Worm (Caenorhabditis elegans) whole organism, L4 larva: ENCODE measurements around the gene fbxb-62.

Experiments
- D1046.2 ChIP-seq: fragments of 200-800 bp; sonication (Bioruptor generic); IDR thresholded peaks from 2 replicates; pipeline ENCODE4 v1.3.6; 2022; ENCODE audit warnings: missing genetic modification characterization, missing compliant biosample characterization
- F10B5.3 ChIP-seq: sonication (generic microtip); optimal IDR thresholded peaks from 2 replicates; lab custom pipeline; 2016; ENCODE audit warnings: mild to moderate bottlenecking, missing genetic modification characterization, missing compliant biosample characterization
- F49E8.2 ChIP-seq: sonication (generic microtip); optimal IDR thresholded peaks from 2 replicates; lab custom pipeline; 2016; ENCODE audit warnings: missing compliant biosample characterization, mild to moderate bottlenecking, missing genetic modification characterization, borderline replicate concordance
- R02D3.7 ChIP-seq: fragments of 150-350 bp; sonication (generic microtip); optimal IDR thresholded peaks from 3 replicates; lab custom pipeline; 2014; ENCODE audit warnings: missing biosample characterization, missing genetic modification characterization
- Y75B8A.6 ChIP-seq: fragments of 200-800 bp; sonication (Bioruptor generic); IDR thresholded peaks from 2 replicates; pipeline ENCODE4 v1.3.6; 2022; ENCODE audit warnings: missing genetic modification reagents, missing genetic modification characterization, missing compliant biosample characterization
- ZK337.2 ChIP-seq: fragments of 200-800 bp; sonication (Bioruptor generic); IDR thresholded peaks from 2 replicates; pipeline ENCODE4 v1.3.6; 2022; ENCODE audit warnings: missing genetic modification reagents, missing genetic modification characterization, missing compliant biosample characterization
- aha-1 ChIP-seq: fragments of 150-350 bp; peaks from one replicate; lab custom pipeline; 2014; ENCODE audit warnings: missing biosample characterization, missing genetic modification characterization
- attf-4 ChIP-seq: sonication (generic microtip); optimal IDR thresholded peaks from 3 replicates; lab custom pipeline; 2017; ENCODE audit warnings: missing biosample characterization, missing genetic modification characterization
- ceh-28 ChIP-seq: fragments of 150-350 bp; optimal IDR thresholded peaks from 2 replicates; lab custom pipeline; 2014; ENCODE audit warnings: missing biosample characterization, missing genetic modification reagents, missing genetic modification characterization
- ceh-62 ChIP-seq: sonication (generic microtip); optimal IDR thresholded peaks from 2 replicates; lab custom pipeline; 2017; ENCODE audit warnings: missing biosample characterization, missing genetic modification characterization
- ces-1 ChIP-seq: fragments of 150-350 bp; sonication (generic microtip); optimal IDR thresholded peaks from 4 replicates; lab custom pipeline; 2014; ENCODE audit warnings: missing biosample characterization, missing genetic modification reagents, missing genetic modification characterization
- daf-12 ChIP-seq: fragments of 150-350 bp; optimal IDR thresholded peaks from 2 replicates; lab custom pipeline; 2014; ENCODE audit warnings: missing biosample characterization, missing genetic modification reagents, missing genetic modification characterization
- daf-19 ChIP-seq: fragments of 200-800 bp; sonication (Bioruptor generic); conservative IDR thresholded peaks from 2 replicates; pipeline ENCODE4 v1.3.6; 2022; ENCODE audit warnings: missing genetic modification characterization, missing compliant biosample characterization
- daf-8 ChIP-seq: fragments of 200-800 bp; sonication (Bioruptor generic); IDR thresholded peaks from 2 replicates; pipeline ENCODE4 v1.3.6; 2022; ENCODE audit warnings: missing genetic modification characterization, missing compliant biosample characterization
- egl-43 ChIP-seq: fragments of 200-800 bp; sonication (Bioruptor generic); IDR thresholded peaks from 2 replicates; pipeline ENCODE4 v1.3.6; 2022; ENCODE audit warnings: missing genetic modification reagents, missing genetic modification characterization, missing compliant biosample characterization
- gei-8 ChIP-seq: fragments of 200-800 bp; sonication (Bioruptor generic); optimal IDR thresholded peaks from 2 replicates; lab custom pipeline; 2018; ENCODE audit warnings: mild to moderate bottlenecking, missing genetic modification characterization, missing compliant biosample characterization
- hlh-11 ChIP-seq: fragments of 200-800 bp; sonication (Bioruptor generic); optimal IDR thresholded peaks from 2 replicates; lab custom pipeline; 2018; ENCODE audit warnings: mild to moderate bottlenecking, missing genetic modification characterization, missing compliant biosample characterization
- lir-3 ChIP-seq: sonication (generic microtip); optimal IDR thresholded peaks from 2 replicates; lab custom pipeline; 2016; ENCODE audit warnings: mild to moderate bottlenecking, missing genetic modification characterization, missing compliant biosample characterization
- mdl-1 ChIP-seq, 2 experiments: fragments of 150-350 bp in 1 of 2; sonication (generic microtip) in 1 of 2; optimal IDR thresholded peaks; 2 replicates each; lab custom pipeline; 2014 to 2017; ENCODE audit warnings: missing biosample characterization in 2 of 2, missing genetic modification characterization in 2 of 2
- mdt-29 ChIP-seq: fragments of 200-800 bp; sonication (Bioruptor generic); IDR thresholded peaks from 2 replicates; pipeline ENCODE4 v1.3.6; 2022; ENCODE audit warnings: missing genetic modification reagents, missing genetic modification characterization, missing compliant biosample characterization
- mep-1 ChIP-seq: fragments of 150-350 bp; sonication (generic microtip); optimal IDR thresholded peaks from 3 replicates; lab custom pipeline; 2014; ENCODE audit warnings: missing biosample characterization, missing genetic modification characterization
- mes-2 ChIP-seq: sonication (generic microtip); optimal IDR thresholded peaks from 2 replicates; lab custom pipeline; 2016; ENCODE audit warnings: missing genotype, mild to moderate bottlenecking, missing genetic modification characterization, missing compliant biosample characterization; ENCODE audit not compliant: poor library complexity, severe bottlenecking
- nhr-10 ChIP-seq: fragments of 150-350 bp; optimal IDR thresholded peaks from 2 replicates; lab custom pipeline; 2014; ENCODE audit warnings: missing biosample characterization, missing genetic modification characterization
- nhr-25 ChIP-seq: sonication (generic microtip); optimal IDR thresholded peaks from 2 replicates; lab custom pipeline; 2017; ENCODE audit warnings: missing genetic modification characterization, mild to moderate bottlenecking, missing compliant biosample characterization, antibody characterized with exemption, moderate library complexity, borderline replicate concordance; ENCODE audit not compliant: insufficient read depth
- nhr-28 ChIP-seq: fragments of 150-350 bp; optimal IDR thresholded peaks from 2 replicates; lab custom pipeline; 2014; ENCODE audit warnings: missing biosample characterization, missing genetic modification characterization
- nhr-41 ChIP-seq: fragments of 200-800 bp; sonication (Bioruptor generic); IDR thresholded peaks from 2 replicates; pipeline ENCODE4 v1.3.6; 2022; ENCODE audit warnings: missing genetic modification reagents, missing genetic modification characterization, missing compliant biosample characterization
- nhr-42 ChIP-seq: fragments of 200-800 bp; sonication (Bioruptor generic); IDR thresholded peaks from 2 replicates; pipeline ENCODE4 v1.3.6; 2022; ENCODE audit warnings: missing genetic modification characterization, missing compliant biosample characterization
- snpc-4 ChIP-seq: fragments of 150-350 bp; optimal IDR thresholded peaks from 2 replicates; lab custom pipeline; 2014; ENCODE audit warnings: missing biosample characterization, missing genetic modification characterization
- spr-1 ChIP-seq: sonication (generic microtip); optimal IDR thresholded peaks from 2 replicates; lab custom pipeline; 2016; ENCODE audit warnings: mild to moderate bottlenecking, missing genetic modification characterization, missing compliant biosample characterization
- tag-97 ChIP-seq: fragments of 200-800 bp; sonication (Bioruptor generic); IDR thresholded peaks from 2 replicates; pipeline ENCODE4 v1.3.6; 2022; ENCODE audit warnings: missing genetic modification characterization, missing compliant biosample characterization
- unc-130 ChIP-seq: sonication (generic microtip); optimal IDR thresholded peaks from 2 replicates; lab custom pipeline; 2016; ENCODE audit warnings: missing genetic modification reagents, missing genetic modification characterization, missing compliant biosample characterization
- unc-62 ChIP-seq, 3 experiments: fragments of 150-350 bp in 1 of 3; sonication (generic microtip); optimal IDR thresholded peaks in 2 of 3; peaks in 1 of 3; 1 replicate in 1 of 3; 2 replicates in 2 of 3; lab custom pipeline; 2014 to 2017; ENCODE audit warnings: missing biosample characterization in 3 of 3, missing genetic modification characterization in 3 of 3, missing genetic modification reagents in 3 of 3, missing genotype in 1 of 3
- zip-11 ChIP-seq: fragments of 200-800 bp; sonication (Bioruptor generic); IDR thresholded peaks from 2 replicates; pipeline ENCODE4 v1.3.6; 2022; ENCODE audit warnings: missing genetic modification characterization, missing compliant biosample characterization

fbxb-62 gene

ce11 chrV:19299262-19299661, 2.6 kb downstream of the fbxb-62 start, which contains the start of gene F55C9.14:
Gene F55C9.14, plus strand, starts transcription at chrV:19299562.
- no peak for TF ChIP-seq F10B5.3
- TF ChIP-seq unc-130 (GFP tag; lab: Kevin White, UChicago): no peak
- TF ChIP-seq R02D3.7 (tag; lab: Kevin White, UChicago): no peak
- no peak for TF ChIP-seq spr-1
- no peak for TF ChIP-seq mdl-1 (tag; optimal IDR thresholded peaks at IDR 0.05; lab: Kevin White, UChicago)
- TF ChIP-seq nhr-10 (tag; lab: Kevin White, UChicago): no peak
- no peak for TF ChIP-seq attf-4 (tag; lab: Kevin White, UChicago)
- no peak for TF ChIP-seq daf-8 (GFP tag; lab: Robert Waterston, UW)
- TF ChIP-seq daf-12 (tag; lab: Kevin White, UChicago): no peak
- TF ChIP-seq nhr-25 (tag; lab: Kevin White, UChicago): no peak
- TF ChIP-seq snpc-4: no peak
- no peak for TF ChIP-seq egl-43 (GFP tag; lab: Robert Waterston, UW)
- no peak for TF ChIP-seq nhr-42 (GFP tag; lab: Robert Waterston, UW)
- TF ChIP-seq mes-2 (tag; lab: Kevin White, UChicago): no peak
- TF ChIP-seq mep-1: no peak

- TF ChIP-seq ceh-28 (tag; lab: Kevin White, UChicago): peak; percentile 9
- TF ChIP-seq aha-1 (tag; lab: Kevin White, UChicago): peak; percentile 76
- no peak for TF ChIP-seq nhr-10 (tag; lab: Kevin White, UChicago)
- TF ChIP-seq zip-11 (GFP tag; lab: Robert Waterston, UW): no peak
Measured at ce11 chrV:19297510-19297909, 4.3 kb downstream of the fbxb-62 start, which contains the start of gene fbxb-60. Gene fbxb-60, plus strand, starts transcription at chrV:19297810.

- TF ChIP-seq tag-97 (GFP tag; lab: Robert Waterston, UW) (no peak), daf-19 (no peak), unc-130 (GFP tag; lab: Kevin White, UChicago) (no peak), hlh-11 (tag; lab: Kevin White, UChicago) (no peak), snpc-4 (no peak), gei-8 (no peak), ZK337.2 (GFP tag; lab: Robert Waterston, UW) (no peak), ces-1 (GFP tag; lab: Kevin White, UChicago) (no peak), F49E8.2 (no peak), lir-3 (no peak), nhr-28 (no peak)
Measured at ce11 chrV:19296723-19297122, 5.1 kb downstream of the fbxb-62 start, which contains the start of gene F55C9.6. Gene F55C9.6, minus strand, starts transcription at chrV:19296823.

ce11 chrV:19293025-19293424, 8.8 kb downstream of the fbxb-62 start, which contains the start of gene F55C9.5:
Gene F55C9.5, minus strand, starts transcription at chrV:19293125.
- TF ChIP-seq nhr-41 (GFP tag; lab: Robert Waterston, UW) (no peak), mep-1 (no peak), Y75B8A.6 (no peak), mdt-29 (GFP tag; lab: Robert Waterston, UW) (no peak), D1046.2 (GFP tag; lab: Robert Waterston, UW) (no peak), attf-4 (tag; lab: Kevin White, UChicago) (no peak), R02D3.7 (tag; lab: Kevin White, UChicago) (no peak)

ce11 chrV:19288073-19288805, 13.6 kb downstream of the fbxb-62 start, which contains the start of the genes F55C9.3 and fbxb-57:
Gene F55C9.3, minus strand, starts transcription at chrV:19288173.
Gene fbxb-57, plus strand, starts transcription at chrV:19288755.
- TF ChIP-seq ceh-62 (tag; lab: Kevin White, UChicago): no peak
- peak in 1 of 2 experiments; percentile 71 for TF ChIP-seq unc-62 (GFP tag; optimal IDR thresholded peaks at IDR 0.05 in 1 of 2; lab: Kevin White, UChicago)
- TF ChIP-seq unc-62 (tag; optimal IDR thresholded peaks at IDR 0.05; lab: Kevin White, UChicago): no peak
